Fruit fly (Drosophila melanogaster) whole organism: ENCODE measurements around the gene Cyp9f2.

Source experiments
- CG8478 ChIP-seq: fragments of >200 bp; optimal IDR thresholded peaks from 2 replicates; lab custom pipeline; 2018; ENCODE audit warnings: inconsistent platforms
- pan ChIP-seq: fragments of >200 bp; optimal IDR thresholded peaks from 2 replicates; lab custom pipeline; 2017
- usp ChIP-seq: fragments of >200 bp; optimal IDR thresholded peaks from 2 replicates; lab custom pipeline; 2017; ENCODE audit warnings: missing biosample characterization, missing genetic modification characterization, mixed read lengths

dm6 chr3R:12375258-12375783 is 30.5 kb downstream of the Cyp9f2 start, which contains the start of gene GstD5:
- TF ChIP-seq pan (lab: Kevin White, UChicago) (no peak), usp (GFP tag; lab: Kevin White, UChicago) (no peak), CG8478 (lab: Kevin White, UChicago) (no peak)
